Worm (Caenorhabditis elegans) whole organism, midembryonic: Measurements from ENCODE around the gene C48B4.3.

ENCODE experiments used
- T22C8.4 ChIP-seq: fragments of 200-800 bp; sonication (Bioruptor generic); IDR thresholded peaks from 2 replicates; pipeline ENCODE4 v1.3.6; 2022; ENCODE audit warnings: missing genetic modification characterization, missing compliant biosample characterization
- cog-1 ChIP-seq: sonication (generic microtip); optimal IDR thresholded peaks from 2 replicates; lab custom pipeline; 2016; ENCODE audit warnings: missing genetic modification characterization, missing compliant biosample characterization
- flt-1 ChIP-seq: fragments of 200-800 bp; sonication (Bioruptor generic); IDR thresholded peaks from 2 replicates; pipeline ENCODE4 v1.3.6; 2022; ENCODE audit warnings: missing genetic modification characterization, missing compliant biosample characterization
- klf-2 ChIP-seq: fragments of 200-800 bp; sonication (Bioruptor generic); conservative IDR thresholded peaks from 2 replicates; pipeline ENCODE4 v1.3.6; 2022; ENCODE audit warnings: missing genetic modification reagents, missing genetic modification characterization, missing compliant biosample characterization
- med-1 ChIP-seq: sonication (generic microtip); optimal IDR thresholded peaks from 2 replicates; lab custom pipeline; 2017; ENCODE audit warnings: missing genetic modification characterization, mild to moderate bottlenecking, missing compliant biosample characterization, antibody characterized with exemption, missing genetic modification reagents; ENCODE audit not compliant: insufficient read depth
- ref-1 ChIP-seq: fragments of 200-800 bp; sonication (Bioruptor generic); conservative IDR thresholded peaks from 2 replicates; pipeline ENCODE4 v1.3.6; 2022; ENCODE audit warnings: missing genetic modification reagents, missing genetic modification characterization, missing compliant biosample characterization
- ztf-23 ChIP-seq: fragments of 200-800 bp; sonication (Bioruptor generic); IDR thresholded peaks from 2 replicates; pipeline ENCODE4 v1.3.6; 2022; ENCODE audit warnings: missing genetic modification reagents, missing genetic modification characterization, missing compliant biosample characterization
- ztf-29 ChIP-seq: fragments of 200-800 bp; sonication (Bioruptor generic); IDR thresholded peaks from 2 replicates; pipeline ENCODE4 v1.3.6; 2022; ENCODE audit warnings: missing genetic modification reagents, missing genetic modification characterization, missing compliant biosample characterization

ce11 chrIII:9580039-9580891, 1.9 kb downstream of the C48B4.3 start, which contains the start of gene ced-7:
- no peak for TF ChIP-seq T22C8.4 (GFP tag; lab: Robert Waterston, UW)
- TF ChIP-seq klf-2 (GFP tag; lab: Robert Waterston, UW): no peak
- no peak for TF ChIP-seq ref-1 (GFP tag; lab: Robert Waterston, UW)
- TF ChIP-seq flt-1 (GFP tag; lab: Robert Waterston, UW): no peak
- no peak for TF ChIP-seq ztf-23
- TF ChIP-seq cog-1 (tag; lab: Kevin White, UChicago): no peak
- no peak for TF ChIP-seq med-1 (GFP tag; lab: Kevin White, UChicago)
- no peak for TF ChIP-seq ztf-29 (GFP tag; lab: Robert Waterston, UW)
